Worm (Caenorhabditis elegans) whole organism, L4/young adult: ENCODE measurements around the gene srz-56.

Source experiments
- W03F9.2 ChIP-seq: fragments of 150-350 bp; optimal IDR thresholded peaks from 2 replicates; lab custom pipeline; 2014; ENCODE audit warnings: missing biosample characterization, missing genetic modification characterization
- dao-5 ChIP-seq: sonication (generic microtip); optimal IDR thresholded peaks from 2 replicates; lab custom pipeline; 2016; ENCODE audit warnings: missing genotype, missing genetic modification characterization, moderate library complexity, missing compliant biosample characterization
- him-1 ChIP-seq: sonication (generic microtip); optimal IDR thresholded peaks from 2 replicates; lab custom pipeline; 2016; ENCODE audit warnings: missing genotype, missing genetic modification reagents, missing genetic modification characterization, missing compliant biosample characterization

srz-56 gene

DNA sequence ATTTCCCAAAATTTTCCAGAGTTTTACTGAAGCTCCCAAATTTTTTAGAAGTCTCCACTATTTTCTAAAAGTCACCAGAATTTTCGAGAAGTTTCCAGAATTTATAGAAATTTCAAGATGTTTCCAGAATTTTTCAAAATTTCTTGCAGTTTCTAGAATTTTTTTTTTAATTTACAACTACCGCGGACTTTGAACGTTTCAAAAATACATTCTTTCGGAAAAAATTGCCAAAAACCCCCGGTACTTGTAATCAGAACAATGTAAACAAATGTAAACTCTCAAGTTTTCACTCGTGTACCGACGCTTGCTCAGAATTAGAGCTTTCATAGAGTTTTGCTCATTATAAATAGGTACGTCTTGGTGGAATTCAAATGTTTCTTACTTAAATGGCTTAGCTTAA is 32.2 kb downstream of the srz-56 start, which contains the start of gene fbxa-39:
fbxa-39 (plus strand) TSS at position 301 of the 400 bp plus-strand sequence.
- TF ChIP-seq W03F9.2 (tag; lab: Kevin White, UChicago) (no peak), him-1 (no peak), dao-5 (no peak)

DNA sequence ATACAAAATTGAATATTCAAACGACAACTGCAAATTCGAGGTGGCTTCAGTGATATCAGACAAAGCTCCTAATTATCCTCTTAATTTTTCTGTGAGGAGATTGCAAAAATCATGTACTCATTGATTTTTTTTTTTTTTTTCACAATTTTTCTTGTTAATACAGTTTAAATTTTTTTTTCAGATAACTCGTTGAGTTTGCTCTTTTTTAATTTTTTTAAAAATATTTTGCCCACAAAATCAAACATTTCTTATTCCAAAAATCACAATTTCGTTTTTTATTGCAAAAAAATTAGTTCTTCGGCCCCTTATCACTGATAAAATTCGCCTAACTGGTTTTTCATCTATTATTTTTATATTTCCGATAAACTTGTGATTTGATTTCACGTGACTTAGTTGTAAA is 36.3 kb downstream of the srz-56 start, which contains the start of gene Y54F10BM.21:
Y54F10BM.21 (plus strand) TSS at position 301 of the 400 bp plus-strand sequence.
- TF ChIP-seq W03F9.2 (tag; lab: Kevin White, UChicago) (no peak), him-1 (no peak), dao-5 (no peak)

DNA sequence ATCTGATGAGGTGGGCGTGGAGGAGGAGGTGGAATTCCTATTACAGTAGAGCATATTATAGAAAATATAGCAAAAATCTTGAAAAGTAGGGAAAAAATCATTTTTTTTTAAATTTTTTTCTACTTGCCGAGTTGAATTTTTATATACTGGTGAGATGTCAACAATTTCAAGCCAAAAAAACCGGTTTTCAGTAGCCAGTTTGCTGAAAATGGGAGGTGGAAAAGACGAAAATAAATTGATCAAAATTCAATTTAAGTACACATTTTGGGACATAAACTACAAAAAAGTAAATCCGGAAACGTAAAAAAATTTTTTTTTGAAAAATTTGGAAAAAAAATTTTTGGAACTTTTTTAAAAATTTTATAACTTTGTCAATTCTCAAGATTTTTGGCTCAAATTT is 38.9 kb downstream of the srz-56 start, which contains the start of gene Y54F10BM.23:
Y54F10BM.23 (minus strand) TSS at position 101 of the 400 bp plus-strand sequence.
- no peak for TF ChIP-seq W03F9.2 (tag; lab: Kevin White, UChicago)
- TF ChIP-seq dao-5: no peak
- TF ChIP-seq him-1: no peak

DNA sequence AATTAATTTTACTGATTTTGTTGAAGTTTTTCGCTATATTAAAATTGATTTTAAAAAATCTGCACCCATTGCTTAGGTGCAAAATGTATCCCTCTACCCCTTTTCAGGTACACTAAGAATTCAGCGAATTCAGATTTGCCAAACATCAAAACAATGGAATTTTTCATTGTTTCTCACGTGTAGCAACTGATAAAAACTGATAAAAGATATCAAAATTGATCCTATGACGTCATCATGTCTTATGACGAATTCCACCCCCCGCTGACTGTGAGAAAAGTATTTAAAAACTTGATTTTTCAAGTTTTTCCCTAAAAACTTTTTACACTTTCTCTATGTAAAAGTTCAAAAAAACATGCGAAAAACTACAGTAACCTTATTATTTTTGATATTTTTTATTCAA is 40.0 kb downstream of the srz-56 start, which contains the start of gene Y54F10BM.22:
Y54F10BM.22 (plus strand) TSS at position 331 of the 400 bp plus-strand sequence.
- TF ChIP-seq W03F9.2 (tag; lab: Kevin White, UChicago): no peak
- TF ChIP-seq dao-5: no peak
- TF ChIP-seq him-1: no peak

DNA sequence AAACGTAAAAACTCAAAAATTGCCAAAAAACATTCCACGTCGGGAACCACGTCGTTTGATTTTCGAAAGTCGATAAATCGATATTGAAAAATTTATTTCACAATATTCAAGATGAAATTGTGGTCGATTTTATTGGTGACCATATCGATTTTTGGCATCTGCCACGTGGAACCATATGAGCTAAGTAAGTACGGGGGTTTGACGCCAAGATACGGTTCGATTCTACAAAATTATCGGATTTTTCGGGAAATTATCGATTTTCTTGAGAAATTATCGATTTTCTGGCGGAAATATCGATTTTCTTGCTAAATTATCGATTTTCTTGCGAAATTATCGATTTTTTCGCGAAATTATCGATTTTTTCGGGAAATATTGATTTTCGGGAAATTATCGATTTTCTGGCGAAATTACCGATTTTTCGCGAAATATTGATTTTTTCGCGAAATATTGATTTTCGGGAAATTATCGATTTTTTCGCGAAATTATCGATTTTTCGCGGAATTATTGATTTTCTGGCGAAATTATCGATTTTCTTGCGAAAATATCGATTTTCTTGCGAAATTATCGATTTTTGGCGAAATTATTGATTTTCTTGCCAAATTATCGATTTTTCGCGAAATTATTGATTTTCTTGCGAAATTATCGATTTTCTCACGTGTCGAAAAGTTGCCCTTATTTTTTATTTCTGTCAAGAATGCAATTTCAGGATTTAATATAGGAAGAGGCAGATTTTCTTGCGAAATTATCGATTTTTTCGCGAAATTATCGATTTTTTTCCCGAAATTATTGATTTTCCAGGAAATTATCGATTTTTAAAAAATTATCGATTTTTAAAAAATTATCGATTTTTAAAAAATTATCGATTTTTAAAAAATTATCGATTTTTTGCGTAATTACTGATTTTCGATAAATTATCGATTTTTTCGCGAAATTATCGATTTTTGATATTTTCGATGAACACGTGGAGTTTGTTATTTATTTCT is 41.7 kb downstream of the srz-56 start, which contains the start of gene Y54F10BM.3:
Y54F10BM.3 (plus strand) TSS at position 51 of the 983 bp plus-strand sequence.
- no peak for TF ChIP-seq him-1
- no peak for TF ChIP-seq W03F9.2 (tag; lab: Kevin White, UChicago)
- TF ChIP-seq dao-5: no peak

DNA sequence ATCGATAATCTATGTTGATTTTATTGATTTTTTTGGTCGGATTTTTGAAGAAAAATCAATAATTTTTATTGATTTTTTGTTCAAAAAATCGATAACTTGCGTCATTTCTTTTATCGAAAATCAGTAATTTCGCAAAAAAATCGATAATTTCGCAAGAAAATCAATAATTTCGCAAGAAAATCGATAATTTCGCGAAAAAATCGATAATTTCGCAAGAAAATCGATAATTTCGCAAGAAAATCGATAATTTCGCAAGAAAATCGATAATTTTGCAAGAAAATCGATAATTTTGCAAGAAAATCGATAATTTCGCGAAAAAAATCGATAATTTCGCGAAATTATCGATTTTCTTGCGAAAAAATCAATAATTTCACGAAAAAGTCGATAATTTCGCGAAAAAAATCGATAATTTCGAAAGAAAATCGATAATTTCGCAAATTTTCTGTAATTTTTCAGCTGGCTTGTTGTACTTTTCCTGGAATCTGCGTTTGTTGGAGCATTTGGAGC is 42.8 kb downstream of the srz-56 start:
- TF ChIP-seq W03F9.2 (tag; lab: Kevin White, UChicago) (no peak), dao-5 (no peak), him-1 (no peak)

DNA sequence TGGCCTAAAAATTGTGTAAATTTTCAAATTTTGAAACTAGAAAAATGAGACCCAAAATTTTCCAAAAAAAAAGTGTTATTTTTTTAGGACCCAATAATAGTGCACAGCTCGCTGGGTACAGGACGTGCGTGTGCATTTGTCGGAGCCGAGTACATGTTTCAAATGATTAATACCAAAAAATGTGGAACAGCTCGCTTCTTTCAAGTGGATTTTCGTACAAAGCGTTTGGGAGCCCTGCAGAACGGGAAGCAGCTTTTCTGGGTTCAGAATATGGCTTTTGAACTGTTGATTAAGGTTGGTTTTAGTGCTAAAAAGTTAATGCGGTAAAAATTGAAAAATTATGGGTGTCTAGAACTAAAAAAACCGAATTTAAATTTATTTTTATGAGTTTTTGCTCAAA is 47.7 kb downstream of the srz-56 start:
- TF ChIP-seq W03F9.2 (tag; lab: Kevin White, UChicago): no peak
- TF ChIP-seq him-1: no peak
- TF ChIP-seq dao-5: no peak

DNA sequence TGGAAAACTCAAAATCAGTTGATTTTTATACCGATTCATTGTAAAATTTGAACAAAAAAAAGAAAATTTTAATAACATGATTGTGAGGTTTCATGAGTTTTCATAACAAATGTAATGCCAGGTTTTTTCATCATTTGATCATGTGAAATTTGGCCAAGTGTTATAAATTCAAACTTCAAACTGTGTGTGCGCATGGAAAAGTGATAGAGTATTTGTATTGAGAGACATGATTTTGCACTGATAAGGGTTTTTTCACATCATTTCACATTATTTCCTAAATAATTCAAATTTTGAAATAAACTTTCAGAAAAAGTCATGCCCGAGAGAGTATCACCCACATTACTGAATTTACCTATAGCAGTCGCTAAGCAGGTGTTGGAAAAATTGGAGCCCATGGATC is 50.6 kb downstream of the srz-56 start, which contains the start of gene fbxa-219:
fbxa-219 (plus strand) TSS at position 277 of the 400 bp plus-strand sequence.
- no peak for TF ChIP-seq W03F9.2 (tag; lab: Kevin White, UChicago)
- no peak for TF ChIP-seq him-1
- no peak for TF ChIP-seq dao-5
